Worm (Caenorhabditis elegans) whole organism, mixed stage, embryonic: Measurements from ENCODE around the gene F36H12.3.
"Not testable (repeated sequence)": the region's sequence is repeated elsewhere in the genome, so short reads cannot be mapped to it uniquely, and the experiment has no call there.

ENCODE experiments used
- ceh-43 ChIP-seq: fragments of 200-800 bp; sonication (Bioruptor generic); optimal IDR thresholded peaks from 2 replicates; lab custom pipeline; 2018; ENCODE audit warnings: mild to moderate bottlenecking, missing genetic modification characterization, moderate library complexity, missing compliant biosample characterization
- cnd-1 ChIP-seq: fragments of 200-800 bp; sonication (Bioruptor generic); optimal IDR thresholded peaks from 2 replicates; lab custom pipeline; 2018; ENCODE audit warnings: mild to moderate bottlenecking, missing genetic modification characterization, missing compliant biosample characterization
- elt-1 ChIP-seq: sonication (generic microtip); optimal IDR thresholded peaks from 2 replicates; lab custom pipeline; 2017; ENCODE audit warnings: missing genetic modification characterization, mild to moderate bottlenecking, missing compliant biosample characterization, antibody characterized with exemption, moderate library complexity, borderline replicate concordance; ENCODE audit not compliant: insufficient read depth
- elt-3 ChIP-seq: fragments of 150-350 bp; optimal IDR thresholded peaks from 2 replicates; lab custom pipeline; 2014; ENCODE audit warnings: missing biosample characterization, missing genetic modification characterization
- ham-2 ChIP-seq: fragments of 200-800 bp; sonication (Bioruptor generic); optimal IDR thresholded peaks from 2 replicates; lab custom pipeline; 2018; ENCODE audit warnings: mild to moderate bottlenecking, missing genetic modification characterization, missing compliant biosample characterization
- pha-4 ChIP-seq: fragments of 150-350 bp; optimal IDR thresholded peaks from 2 replicates; lab custom pipeline; 2018; ENCODE audit warnings: missing biosample characterization, missing genetic modification reagents, missing genetic modification characterization
- unc-39 ChIP-seq: fragments of 150-350 bp; optimal IDR thresholded peaks from 2 replicates; lab custom pipeline; 2014; ENCODE audit warnings: missing biosample characterization, missing genetic modification characterization
- unc-62 ChIP-seq: fragments of 150-350 bp; optimal IDR thresholded peaks from 2 replicates; lab custom pipeline; 2014; ENCODE audit warnings: missing biosample characterization, missing genetic modification reagents, missing genetic modification characterization

- not testable (repeated sequence) for TF ChIP-seq unc-62 (GFP tag; lab: Kevin White, UChicago); pha-4; unc-39 (tag; lab: Kevin White, UChicago); elt-3; ceh-43; ham-2 (GFP tag; lab: Kevin White, UChicago); elt-1 (tag; lab: Kevin White, UChicago); cnd-1
These were observed 40.4 kb downstream of the F36H12.3 start, which contains the start of the genes msp-59 and ZK354.2 for ce11 chrIV:5313011-5313410.
